Worm (Caenorhabditis elegans) whole organism, L4/young adult: ENCODE measurements around the gene sre-18.

ENCODE experiments used
- W03F9.2 ChIP-seq: fragments of 150-350 bp; optimal IDR thresholded peaks from 2 replicates; lab custom pipeline; 2014; ENCODE audit warnings: missing biosample characterization, missing genetic modification characterization
- dao-5 ChIP-seq: sonication (generic microtip); optimal IDR thresholded peaks from 2 replicates; lab custom pipeline; 2016; ENCODE audit warnings: missing genotype, missing genetic modification characterization, moderate library complexity, missing compliant biosample characterization
- him-1 ChIP-seq: sonication (generic microtip); optimal IDR thresholded peaks from 2 replicates; lab custom pipeline; 2016; ENCODE audit warnings: missing genotype, missing genetic modification reagents, missing genetic modification characterization, missing compliant biosample characterization

DNA sequence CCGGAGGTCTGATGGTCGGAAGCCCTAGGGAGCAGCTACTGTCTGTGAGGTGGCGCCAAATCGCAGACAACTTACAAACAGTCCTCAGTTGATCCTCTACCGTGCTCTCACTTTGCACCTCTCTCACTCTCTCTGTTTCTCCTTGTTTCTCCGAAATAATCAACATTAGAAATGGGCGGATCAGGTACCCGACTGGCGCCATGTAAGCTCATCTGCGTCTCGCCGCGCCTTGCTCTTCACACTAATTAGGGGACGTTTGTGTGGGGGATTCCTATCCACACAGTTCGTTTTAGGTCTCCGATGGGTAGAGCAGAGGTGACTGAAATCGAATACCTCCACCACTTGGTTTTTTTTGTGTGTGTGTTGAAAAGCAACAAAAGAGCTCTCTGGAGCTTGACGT, 27.6 kb downstream of the sre-18 start:
- TF ChIP-seq W03F9.2 (no peak), him-1 (tag; lab: Kevin White, UChicago) (no peak), dao-5 (no peak)
